Fruit fly (Drosophila melanogaster): ENCODE data around the gene Tfb5.

DNA sequence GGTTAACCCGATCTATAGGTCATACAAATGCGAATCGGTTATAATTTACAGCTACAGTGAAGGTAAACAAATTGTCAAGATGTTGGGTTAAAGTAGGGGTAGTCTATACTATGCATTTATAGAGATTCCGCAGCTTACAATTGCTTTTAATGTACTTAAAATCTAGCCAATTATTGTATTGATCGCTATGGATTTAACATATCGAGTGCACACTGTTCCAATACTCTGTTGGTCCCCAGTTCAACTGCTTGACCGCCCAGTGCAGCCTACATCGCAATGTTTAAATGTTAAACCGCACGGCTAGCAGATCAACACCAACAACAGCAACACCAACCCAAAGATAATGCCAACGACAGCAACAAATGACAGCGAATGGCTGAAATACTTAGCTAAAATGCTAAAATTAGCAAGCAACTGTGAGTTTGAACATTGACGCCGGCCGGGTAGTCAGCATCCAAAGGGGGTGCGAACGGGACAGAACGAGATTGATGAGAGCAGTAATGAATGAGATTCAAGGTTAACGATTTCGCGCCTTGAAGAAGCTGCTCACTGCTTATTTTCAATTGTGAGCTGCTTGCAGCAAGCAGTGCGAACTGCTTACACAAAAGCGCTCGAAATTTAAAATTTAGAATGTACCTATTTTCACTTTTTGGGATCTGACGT lies 9.6 kb downstream of the Tfb5 start:
- no peak for TF ChIP-seq CG8159 (tag; optimal IDR thresholded peaks at IDR 0.05)
- TF ChIP-seq D1 (tag; optimal IDR thresholded peaks at IDR 0.05) = no peak
- no peak for TF ChIP-seq CG9948 (tag; optimal IDR thresholded peaks at IDR 0.05)
- no peak for TF ChIP-seq gl (tag; optimal IDR thresholded peaks at IDR 0.05)
- TF ChIP-seq Snoo (tag; optimal IDR thresholded peaks at IDR 0.05) = no peak
- no peak for TF ChIP-seq CG15710 (tag; optimal IDR thresholded peaks at IDR 0.05)

Measured in whole organism, pupa.